Worm (Caenorhabditis elegans) whole organism, late embryonic: ENCODE results near the gene col-132.

ENCODE experiments used
- ceh-9 ChIP-seq: sonication (generic microtip); optimal IDR thresholded peaks from 2 replicates; lab custom pipeline; 2016; ENCODE audit warnings: mild to moderate bottlenecking, missing genetic modification characterization, inconsistent platforms, missing compliant biosample characterization
- pat-9 ChIP-seq: fragments of 200-800 bp; sonication (Bioruptor generic); optimal IDR thresholded peaks from 2 replicates; lab custom pipeline; 2018; ENCODE audit warnings: mild to moderate bottlenecking, missing genetic modification characterization, moderate library complexity, missing compliant biosample characterization
- ztf-16 ChIP-seq: sonication (generic microtip); optimal IDR thresholded peaks from 2 replicates; lab custom pipeline; 2017; ENCODE audit warnings: missing genetic modification characterization, missing compliant biosample characterization

DNA sequence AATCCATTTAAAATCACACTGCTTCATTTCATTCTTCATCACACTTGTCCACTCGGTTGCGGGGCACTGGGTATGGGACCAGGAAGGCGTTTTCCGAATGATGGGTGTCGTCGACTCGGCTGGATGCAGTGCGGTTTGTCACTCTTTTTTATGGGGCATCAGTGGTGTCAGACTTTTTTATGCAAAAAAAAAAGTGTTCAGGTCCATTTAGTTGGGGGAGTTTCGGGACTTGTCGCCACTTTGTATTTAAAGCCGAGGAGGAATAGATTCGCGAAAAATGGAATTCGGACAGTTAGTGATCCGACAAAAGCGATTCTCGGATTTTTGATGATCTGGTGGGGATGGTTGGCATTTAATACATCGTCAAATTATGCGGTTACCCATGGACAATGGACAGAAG lies 45.9 kb downstream of the col-132 start:
- TF ChIP-seq pat-9 (tag; lab: Kevin White, UChicago) (no peak), ztf-16 (tag; lab: Kevin White, UChicago) (no peak), ceh-9 (no peak)
